Fruit fly (Drosophila melanogaster) whole organism, pupa: ENCODE data around the gene RpS4.

ENCODE experiments used
- CG10348 ChIP-seq: fragments of 200-800 bp; sonication (Bioruptor generic); IDR thresholded peaks from 2 replicates; pipeline ENCODE4 v1.3.6; 2022; ENCODE audit warnings: missing biosample characterization, missing genetic modification characterization
- CG12605 ChIP-seq: fragments of 200-800 bp; sonication (Bioruptor generic); IDR thresholded peaks from 2 replicates; pipeline ENCODE4 v1.3.6; 2022; ENCODE audit warnings: missing biosample characterization, missing genetic modification characterization
- CG13204 ChIP-seq: fragments of 200-800 bp; sonication (Bioruptor generic); optimal IDR thresholded peaks from 2 replicates; lab custom pipeline; 2018; ENCODE audit warnings: missing biosample characterization, mild to moderate bottlenecking, missing genetic modification characterization, moderate library complexity
- CG14655 ChIP-seq: fragments of 200-800 bp; sonication (Bioruptor generic); optimal IDR thresholded peaks from 3 replicates; lab custom pipeline; 2017; ENCODE audit warnings: mild to moderate bottlenecking, missing biosample characterization, missing genetic modification reagents, missing genetic modification characterization
- CG15710 ChIP-seq: fragments of 200-800 bp; sonication (Bioruptor generic); optimal IDR thresholded peaks from 2 replicates; lab custom pipeline; 2018; ENCODE audit warnings: missing biosample characterization, mild to moderate bottlenecking, missing genetic modification characterization, moderate library complexity
- CG17806 ChIP-seq: fragments of 200-800 bp; sonication (Bioruptor generic); optimal IDR thresholded peaks from 2 replicates; lab custom pipeline; 2018; ENCODE audit warnings: missing biosample characterization, mild to moderate bottlenecking, missing genetic modification characterization, moderate library complexity
- CG32121 ChIP-seq: fragments of 200-800 bp; sonication (Bioruptor generic); IDR thresholded peaks from 2 replicates; pipeline ENCODE4 v1.3.6; 2022; ENCODE audit warnings: missing biosample characterization, missing genetic modification characterization
- CG34367 ChIP-seq: fragments of 200-800 bp; sonication (Bioruptor generic); optimal IDR thresholded peaks from 2 replicates; lab custom pipeline; 2018; ENCODE audit warnings: missing biosample characterization, mild to moderate bottlenecking, missing genetic modification characterization
- CG4496 ChIP-seq: fragments of 200-800 bp; sonication (Bioruptor generic); IDR thresholded peaks from 3 replicates; pipeline ENCODE4 v1.3.6; 2022; ENCODE audit warnings: missing biosample characterization, missing genetic modification characterization
- CG8159 ChIP-seq: fragments of 200-800 bp; sonication (Bioruptor generic); optimal IDR thresholded peaks from 3 replicates; lab custom pipeline; 2018; ENCODE audit warnings: missing biosample characterization, mild to moderate bottlenecking, missing genetic modification characterization, moderate library complexity
- CG8301 ChIP-seq: fragments of 200-800 bp; sonication (Bioruptor generic); optimal IDR thresholded peaks from 2 replicates; lab custom pipeline; 2018; ENCODE audit warnings: missing biosample characterization, mild to moderate bottlenecking, missing genetic modification characterization
- CG9948 ChIP-seq: fragments of 200-800 bp; sonication (Bioruptor generic); optimal IDR thresholded peaks from 2 replicates; lab custom pipeline; 2018; ENCODE audit warnings: missing biosample characterization, mild to moderate bottlenecking, missing genetic modification characterization, moderate library complexity
- D1 ChIP-seq: fragments of 200-800 bp; sonication (Bioruptor generic); optimal IDR thresholded peaks from 2 replicates; lab custom pipeline; 2018; ENCODE audit warnings: missing biosample characterization, mild to moderate bottlenecking, missing genetic modification characterization, moderate library complexity
- EcR ChIP-seq: fragments of 200-800 bp; sonication (Bioruptor generic); optimal IDR thresholded peaks from 3 replicates; lab custom pipeline; 2019; ENCODE audit warnings: missing biosample characterization, missing genetic modification characterization, mild to moderate bottlenecking, moderate library complexity, missing genetic modification reagents
- Ets98B ChIP-seq: fragments of 200-800 bp; sonication (Bioruptor generic); IDR thresholded peaks from 2 replicates; pipeline ENCODE4 v1.3.6; 2022; ENCODE audit warnings: missing biosample characterization, missing genetic modification characterization
- Pif1A ChIP-seq: fragments of 200-800 bp; sonication (Bioruptor generic); optimal IDR thresholded peaks from 3 replicates; lab custom pipeline; 2016; ENCODE audit warnings: missing biosample characterization, missing genetic modification characterization
- Pif1B ChIP-seq: fragments of 200-800 bp; sonication (Bioruptor generic); optimal IDR thresholded peaks from 3 replicates; lab custom pipeline; 2016; ENCODE audit warnings: missing biosample characterization, missing genetic modification characterization
- Snoo ChIP-seq: fragments of 200-800 bp; sonication (Bioruptor generic); optimal IDR thresholded peaks from 3 replicates; lab custom pipeline; 2017; ENCODE audit warnings: missing biosample characterization, mild to moderate bottlenecking, missing genetic modification characterization, inconsistent platforms
- fd96Ca ChIP-seq: fragments of 200-800 bp; sonication (Bioruptor generic); IDR thresholded peaks from 3 replicates; pipeline ENCODE4 v1.3.6; 2022; ENCODE audit warnings: missing biosample characterization, missing genetic modification characterization
- gl ChIP-seq: fragments of 200-800 bp; sonication (Bioruptor generic); optimal IDR thresholded peaks from 2 replicates; lab custom pipeline; 2018; ENCODE audit warnings: missing biosample characterization, mild to moderate bottlenecking, missing genetic modification characterization
- rn ChIP-seq: fragments of 200-800 bp; sonication (Bioruptor generic); IDR thresholded peaks from 2 replicates; pipeline ENCODE4 v1.3.6; 2022; ENCODE audit warnings: missing biosample characterization, missing genetic modification characterization

Gene RpS4

DNA sequence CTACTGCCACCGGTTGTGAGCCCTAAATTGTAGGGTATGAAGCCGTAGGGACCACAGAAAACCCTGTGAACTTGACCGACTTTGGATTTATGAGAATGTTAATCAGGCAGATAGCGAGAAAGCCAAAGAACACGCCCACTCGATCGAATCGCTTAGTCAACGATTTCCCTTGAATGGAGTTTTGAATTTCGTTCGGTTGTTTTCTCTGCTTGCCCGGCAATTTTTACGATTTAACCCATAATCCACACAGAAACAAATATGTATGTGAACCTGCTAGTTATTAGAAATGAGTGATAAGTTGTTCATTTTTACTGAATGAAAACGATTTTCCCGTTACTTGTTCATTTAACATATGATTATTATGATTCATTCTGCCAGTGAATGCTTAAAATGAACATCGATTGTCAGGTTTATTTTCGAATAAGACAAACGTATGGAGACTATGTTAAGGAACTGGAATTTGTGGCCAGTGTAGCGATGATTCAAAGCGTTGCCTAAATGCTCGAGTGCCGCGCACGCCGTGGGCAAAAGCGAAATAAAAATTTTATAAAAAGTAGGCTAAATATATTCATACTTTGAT lies 11.4 kb upstream of the RpS4 start:
- TF ChIP-seq CG9948 (tag; lab: Kevin White, UChicago) (no peak), rn (GFP tag; lab: Robert Waterston, UW) (no peak), CG8159 (tag; lab: Kevin White, UChicago) (peak; percentile 28), CG32121 (GFP tag; lab: Robert Waterston, UW) (no peak), Pif1B (peak; percentile 11), gl (tag; lab: Kevin White, UChicago) (no peak), Pif1A (GFP tag; lab: Kevin White, UChicago) (peak; percentile 35), CG15710 (peak; percentile 7)

DNA sequence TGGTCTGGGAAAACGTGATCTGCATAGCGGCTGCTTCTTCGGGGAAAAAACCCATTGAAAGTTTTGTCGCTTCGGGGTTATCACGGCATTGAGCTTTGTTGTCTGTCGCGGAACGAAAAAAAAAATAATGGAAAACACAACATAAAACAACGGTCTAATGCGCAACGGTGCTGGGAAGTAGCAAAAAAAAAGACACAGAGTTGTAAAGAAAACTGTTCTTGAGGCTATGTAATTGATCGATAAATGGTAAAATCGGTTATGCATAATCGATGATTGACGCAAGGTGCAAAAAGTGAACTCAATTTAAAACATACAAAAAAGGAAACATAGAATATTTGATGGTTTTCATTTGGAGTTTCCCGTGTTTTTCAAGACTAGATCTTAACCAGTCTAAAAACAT lies 10.2 kb upstream of the RpS4 start:
- no peak for TF ChIP-seq CG13204
- TF ChIP-seq CG32121 (GFP tag; lab: Robert Waterston, UW), result no peak

DNA sequence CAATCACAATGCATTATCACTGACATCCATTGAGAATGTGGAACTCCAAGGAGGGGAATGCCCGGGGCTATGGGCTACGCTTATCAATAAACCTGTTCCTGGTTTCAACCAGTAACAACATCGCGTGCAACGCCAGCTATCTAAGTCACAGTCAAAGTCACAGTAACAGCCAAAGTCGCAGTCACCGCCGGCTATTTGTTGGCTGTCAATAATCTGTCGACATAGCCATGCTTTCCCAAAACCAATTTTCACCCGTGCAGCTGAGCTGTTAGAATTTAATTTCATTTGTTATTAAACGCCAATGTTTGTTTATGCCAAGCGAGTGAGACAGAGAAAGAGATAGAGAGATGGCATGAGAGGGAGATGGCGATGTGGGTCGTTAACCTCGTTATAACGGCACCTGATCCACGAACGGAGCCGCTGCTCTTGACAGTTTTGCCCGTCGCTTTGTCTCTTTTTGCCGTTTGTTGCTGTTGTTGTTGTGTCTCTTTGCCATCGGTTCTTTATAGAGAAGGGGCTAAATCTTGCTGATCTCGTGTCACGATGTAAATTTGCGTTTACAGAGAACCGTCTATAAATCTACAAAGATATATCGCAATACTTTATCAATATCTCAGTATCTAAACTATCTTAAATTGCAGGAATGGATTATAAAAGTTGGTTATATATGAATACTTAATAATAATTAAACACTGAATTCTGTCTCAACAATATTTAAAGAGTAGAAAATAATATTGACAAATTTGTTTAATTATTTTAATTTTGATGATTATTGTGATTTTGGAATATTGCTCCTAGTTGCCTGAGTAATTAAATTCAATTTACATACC lies 9.3 kb upstream of the RpS4 start:
- TF ChIP-seq CG15710, result peak; percentile 13
- TF ChIP-seq CG8159 (tag; lab: Kevin White, UChicago), result peak; percentile 25
- TF ChIP-seq Pif1A (GFP tag; lab: Kevin White, UChicago), result no peak
- TF ChIP-seq EcR, result peak; percentile 97
- peak; percentile 52 for TF ChIP-seq CG8301
- no peak for TF ChIP-seq CG10348
- TF ChIP-seq CG34367, result no peak
- peak; percentile 11 for TF ChIP-seq CG9948 (tag; lab: Kevin White, UChicago)
- TF ChIP-seq CG4496 (GFP tag; lab: Robert Waterston, UW), result 0 out of 3 replicates have a peak, but pooled peaks have one; percentile 41
- TF ChIP-seq CG14655 (GFP tag; lab: Kevin White, UChicago), result peak; percentile 69
- no peak for TF ChIP-seq CG12605 (GFP tag; lab: Robert Waterston, UW)

DNA sequence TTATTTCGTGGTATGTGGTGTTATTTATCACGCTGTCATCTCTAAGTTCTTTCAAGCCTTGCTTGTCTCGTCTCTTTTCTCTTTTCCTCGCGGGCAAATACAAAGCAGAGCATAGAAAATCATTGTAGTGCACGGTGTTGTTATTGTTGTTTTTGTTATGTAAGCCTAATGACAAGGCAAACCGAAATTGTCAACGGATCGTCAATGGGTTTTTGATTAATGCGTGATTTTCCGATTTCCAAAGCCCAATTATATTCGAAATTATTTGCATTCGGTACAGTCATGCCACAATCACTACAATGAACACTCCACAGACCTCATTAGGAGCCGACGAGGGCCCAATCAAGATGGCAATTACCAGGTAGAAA lies 8.7 kb upstream of the RpS4 start:
- no peak for TF ChIP-seq Pif1A (GFP tag; lab: Kevin White, UChicago)
- TF ChIP-seq CG8159 (tag; lab: Kevin White, UChicago), result no peak
- no peak for TF ChIP-seq CG17806 (tag; lab: Kevin White, UChicago)
- TF ChIP-seq fd96Ca, result no peak
- TF ChIP-seq EcR, result no peak

DNA sequence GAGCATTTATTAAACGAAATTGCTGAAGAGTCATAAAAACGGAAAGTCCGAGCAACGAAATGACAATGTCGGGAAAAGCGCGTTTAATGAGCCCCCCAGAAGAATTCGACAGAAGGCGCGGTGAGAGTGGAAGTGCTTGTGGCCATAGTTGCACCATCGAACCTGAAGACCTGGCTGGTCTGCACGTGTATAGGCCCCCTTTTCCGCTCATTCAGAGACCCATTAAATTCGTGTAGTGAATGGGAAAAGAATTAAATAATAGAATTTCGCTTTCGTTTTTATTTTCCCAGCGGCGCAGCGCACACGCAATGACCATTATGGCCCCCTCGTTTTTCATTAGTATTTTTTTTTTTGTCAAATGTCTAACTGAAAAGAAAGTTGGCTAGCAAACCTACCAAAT lies 8.2 kb upstream of the RpS4 start:
- TF ChIP-seq CG32121 (GFP tag; lab: Robert Waterston, UW) (no peak), CG14655 (GFP tag; lab: Kevin White, UChicago) (no peak)

DNA sequence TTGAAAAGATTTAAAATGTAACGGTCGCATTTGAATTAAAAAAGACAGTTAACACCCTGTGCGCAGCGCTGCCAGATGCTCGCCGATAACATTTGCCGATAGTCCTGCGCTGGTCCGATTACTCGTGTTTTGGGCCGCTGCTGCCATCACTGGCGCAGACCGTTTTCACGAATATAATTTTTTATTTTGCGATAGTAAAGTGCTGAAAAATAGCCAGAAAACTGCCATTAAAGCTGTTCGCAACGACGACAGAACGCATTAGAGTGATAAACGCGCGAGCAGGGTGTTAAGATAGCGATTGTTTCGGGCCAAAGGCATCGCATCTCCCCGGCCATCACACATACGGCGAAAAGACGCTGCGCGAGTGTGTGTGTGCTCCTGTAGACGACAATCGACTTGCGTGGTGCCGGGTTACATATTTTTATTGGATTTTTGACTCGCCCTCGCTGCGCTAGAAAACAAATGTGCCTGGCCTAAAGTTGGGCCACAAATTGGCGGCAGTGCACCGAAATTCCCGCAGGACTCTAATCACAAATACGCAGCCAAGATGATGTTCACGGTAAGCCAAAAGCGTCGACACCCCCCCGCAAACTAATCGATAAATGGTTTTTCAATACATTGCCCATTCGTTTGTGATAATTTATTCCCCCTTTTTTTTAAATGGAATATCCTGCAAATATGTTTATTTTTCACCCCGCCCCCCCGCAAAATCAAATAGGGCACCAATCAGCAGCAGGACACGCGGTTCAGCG lies 4.7 kb upstream of the RpS4 start, which contains the start of gene Srrm1:
Gene Srrm1, plus strand, starts transcription at position 116 of the 752 bp plus-strand sequence.
- no peak for TF ChIP-seq Ets98B (GFP tag; lab: Robert Waterston, UW)
- TF ChIP-seq EcR, result peak; percentile 15
- TF ChIP-seq CG17806 (tag; lab: Kevin White, UChicago), result no peak
- TF ChIP-seq CG4496 (GFP tag; lab: Robert Waterston, UW), result peak; percentile 34; the same call in 1 of the 3 replicates
- TF ChIP-seq CG12605 (GFP tag; lab: Robert Waterston, UW), result no peak
- TF ChIP-seq CG8159 (tag; lab: Kevin White, UChicago), result no peak
- no peak for TF ChIP-seq CG8301
- TF ChIP-seq Pif1A (GFP tag; lab: Kevin White, UChicago), result no peak

DNA sequence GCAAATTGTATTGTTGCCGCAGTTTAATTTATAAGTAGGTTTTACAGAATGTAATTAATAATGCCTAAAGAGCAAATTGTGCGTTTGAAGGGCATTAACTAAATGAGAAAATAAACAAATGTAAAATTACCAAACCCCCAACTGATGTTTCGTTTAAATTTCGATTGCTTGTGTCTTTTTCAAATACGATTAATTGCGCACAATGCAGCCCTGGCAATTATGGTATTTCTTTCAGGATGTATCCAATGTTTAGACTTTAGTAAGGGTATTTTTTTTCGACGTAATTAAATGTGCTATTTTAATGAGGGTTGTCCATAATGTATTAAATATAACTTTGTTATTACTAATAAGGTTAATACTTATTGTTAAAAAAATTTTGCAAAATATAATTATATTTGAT lies 707 bp upstream of the RpS4 start:
- no peak for TF ChIP-seq rn (GFP tag; lab: Robert Waterston, UW)
- no peak for TF ChIP-seq CG34367
- no peak for TF ChIP-seq CG4496 (GFP tag; lab: Robert Waterston, UW)
- TF ChIP-seq EcR, result no peak
- no peak for TF ChIP-seq CG32121 (GFP tag; lab: Robert Waterston, UW)
- TF ChIP-seq Ets98B (GFP tag; lab: Robert Waterston, UW), result no peak
- no peak for TF ChIP-seq D1 (tag; lab: Kevin White, UChicago)
- TF ChIP-seq fd96Ca, result no peak
- no peak for TF ChIP-seq CG9948 (tag; lab: Kevin White, UChicago)
- TF ChIP-seq CG17806 (tag; lab: Kevin White, UChicago), result no peak
- TF ChIP-seq Pif1A (GFP tag; lab: Kevin White, UChicago), result no peak
- TF ChIP-seq CG8301, result no peak
- no peak for TF ChIP-seq gl (tag; lab: Kevin White, UChicago)
- TF ChIP-seq CG8159 (tag; lab: Kevin White, UChicago), result no peak
- no peak for TF ChIP-seq Pif1B
- TF ChIP-seq Snoo (tag; lab: Kevin White, UChicago), result no peak
- TF ChIP-seq CG12605 (GFP tag; lab: Robert Waterston, UW), result no peak
- TF ChIP-seq CG10348, result no peak
- TF ChIP-seq CG14655 (GFP tag; lab: Kevin White, UChicago), result no peak
